Worm (Caenorhabditis elegans) whole organism, young adult: ENCODE results near the gene cya-2.

Experiments
- B0336.3 ChIP-seq: fragments of 200-800 bp; sonication (Bioruptor generic); IDR thresholded peaks from 2 replicates; pipeline ENCODE4 v1.3.6; 2022; ENCODE audit warnings: missing genetic modification characterization, missing compliant biosample characterization
- C06A6.2 ChIP-seq: fragments of 200-800 bp; sonication (Bioruptor generic); conservative IDR thresholded peaks from 2 replicates; pipeline ENCODE4 v1.3.6; 2022; ENCODE audit warnings: missing genetic modification characterization, missing compliant biosample characterization
- D2030.7 ChIP-seq: fragments of 200-800 bp; sonication (Bioruptor generic); IDR thresholded peaks from 2 replicates; pipeline ENCODE4 v1.3.6; 2022; ENCODE audit warnings: missing genetic modification reagents, missing genetic modification characterization, missing compliant biosample characterization
- F22D6.2 ChIP-seq: sonication (generic microtip); optimal IDR thresholded peaks from 2 replicates; lab custom pipeline; 2016; ENCODE audit warnings: mild to moderate bottlenecking, missing genetic modification characterization, missing compliant biosample characterization
- Y56A3A.18 ChIP-seq: fragments of 200-800 bp; sonication (Bioruptor generic); IDR thresholded peaks from 2 replicates; pipeline ENCODE4 v1.3.6; 2022; ENCODE audit warnings: missing genetic modification reagents, missing genetic modification characterization, missing compliant biosample characterization
- Y95B8A.8 ChIP-seq: fragments of 200-800 bp; sonication (Bioruptor generic); IDR thresholded peaks from 2 replicates; pipeline ENCODE4 v1.3.6; 2022; ENCODE audit warnings: missing genetic modification reagents, missing genetic modification characterization, missing compliant biosample characterization
- ZK185.1 ChIP-seq: sonication (generic microtip); optimal IDR thresholded peaks from 2 replicates; lab custom pipeline; 2016; ENCODE audit warnings: mild to moderate bottlenecking, missing genetic modification characterization, missing compliant biosample characterization; ENCODE audit not compliant: poor library complexity, severe bottlenecking
- aptf-2 ChIP-seq: fragments of 200-800 bp; sonication (Bioruptor generic); conservative IDR thresholded peaks from 2 replicates; pipeline ENCODE4 v1.3.6; 2022; ENCODE audit warnings: missing genetic modification reagents, missing genetic modification characterization, missing compliant biosample characterization
- atf-7 ChIP-seq: sonication (generic microtip); optimal IDR thresholded peaks from 2 replicates; lab custom pipeline; 2017; ENCODE audit warnings: mild to moderate bottlenecking, missing genetic modification characterization, missing compliant biosample characterization
- athp-1 ChIP-seq: sonication (generic microtip); optimal IDR thresholded peaks from 2 replicates; lab custom pipeline; 2017; ENCODE audit warnings: mild to moderate bottlenecking, missing genetic modification characterization, missing compliant biosample characterization
- attf-5 ChIP-seq: fragments of 200-800 bp; sonication (Bioruptor generic); optimal IDR thresholded peaks from 2 replicates; lab custom pipeline; 2018; ENCODE audit warnings: mild to moderate bottlenecking, missing genetic modification characterization, missing compliant biosample characterization
- ceh-100 ChIP-seq: fragments of 200-800 bp; sonication (Bioruptor generic); IDR thresholded peaks from 2 replicates; pipeline ENCODE4 v1.3.6; 2022; ENCODE audit warnings: missing genetic modification reagents, missing genetic modification characterization, missing compliant biosample characterization
- dpff-1 ChIP-seq: sonication (generic microtip); optimal IDR thresholded peaks from 2 replicates; lab custom pipeline; 2017; ENCODE audit warnings: mild to moderate bottlenecking, missing genetic modification characterization, missing compliant biosample characterization
- efl-1 ChIP-seq: fragments of 150-350 bp; optimal IDR thresholded peaks from 2 replicates; lab custom pipeline; 2014; ENCODE audit warnings: missing biosample characterization, missing genetic modification reagents, missing genetic modification characterization
- ekl-4 ChIP-seq: fragments of 200-800 bp; sonication (Bioruptor generic); IDR thresholded peaks from 2 replicates; pipeline ENCODE4 v1.3.6; 2022; ENCODE audit warnings: missing genetic modification reagents, missing genetic modification characterization, missing compliant biosample characterization
- him-1 ChIP-seq: sonication (generic microtip); optimal IDR thresholded peaks from 2 replicates; lab custom pipeline; 2016; ENCODE audit warnings: missing genotype, missing genetic modification reagents, missing genetic modification characterization, missing compliant biosample characterization
- lin-26 ChIP-seq: fragments of 200-800 bp; sonication (Bioruptor generic); IDR thresholded peaks from 2 replicates; pipeline ENCODE4 v1.3.6; 2022; ENCODE audit warnings: missing genetic modification reagents, missing genetic modification characterization, missing compliant biosample characterization
- lir-1 ChIP-seq: fragments of 200-800 bp; sonication (Bioruptor generic); conservative IDR thresholded peaks from 2 replicates; pipeline ENCODE4 v1.3.6; 2022; ENCODE audit warnings: missing genetic modification reagents, missing genetic modification characterization, missing compliant biosample characterization
- lsl-1 ChIP-seq: fragments of 200-800 bp; sonication (Bioruptor generic); optimal IDR thresholded peaks from 2 replicates; lab custom pipeline; 2018; ENCODE audit warnings: mild to moderate bottlenecking, missing genetic modification characterization, moderate library complexity, missing compliant biosample characterization
- madf-6 ChIP-seq: fragments of 200-800 bp; sonication (Bioruptor generic); IDR thresholded peaks from 2 replicates; pipeline ENCODE4 v1.3.6; 2022; ENCODE audit warnings: missing genetic modification reagents, missing genetic modification characterization, missing compliant biosample characterization
- madf-8 ChIP-seq: fragments of 200-800 bp; sonication (Bioruptor generic); conservative IDR thresholded peaks from 2 replicates; pipeline ENCODE4 v1.3.6; 2022; ENCODE audit warnings: missing genetic modification reagents, missing genetic modification characterization, missing compliant biosample characterization
- mcd-1 ChIP-seq: fragments of 200-800 bp; sonication (Bioruptor generic); IDR thresholded peaks from 2 replicates; pipeline ENCODE4 v1.3.6; 2022; ENCODE audit warnings: missing genetic modification reagents, missing genetic modification characterization, missing compliant biosample characterization
- nhr-179 ChIP-seq: sonication (generic microtip); optimal IDR thresholded peaks from 2 replicates; lab custom pipeline; 2016; ENCODE audit warnings: mild to moderate bottlenecking, missing genetic modification characterization, missing compliant biosample characterization
- nhr-90 ChIP-seq: sonication (generic microtip); optimal IDR thresholded peaks from 2 replicates; lab custom pipeline; 2016; ENCODE audit warnings: missing genotype, mild to moderate bottlenecking, missing genetic modification characterization, missing compliant biosample characterization
- repo-1 ChIP-seq: sonication (generic microtip); optimal IDR thresholded peaks from 2 replicates; lab custom pipeline; 2017; ENCODE audit warnings: mild to moderate bottlenecking, missing genetic modification characterization, missing compliant biosample characterization
- rpc-1 ChIP-seq, 2 experiments: fragments of 150-350 bp in 1 of 2; sonication (generic microtip) in 1 of 2; optimal IDR thresholded peaks; 2 replicates each; lab custom pipeline; 2014 to 2018; ENCODE audit warnings: missing biosample characterization in 1 of 2, missing genetic modification characterization in 1 of 2, missing genetic modification reagents in 1 of 2, missing genotype in 1 of 2
- snpc-1.1 ChIP-seq: sonication (generic microtip); optimal IDR thresholded peaks from 2 replicates; lab custom pipeline; 2017; ENCODE audit warnings: missing genetic modification characterization, mild to moderate bottlenecking, missing compliant biosample characterization, antibody characterized with exemption, moderate library complexity, missing genotype, missing genetic modification reagents; ENCODE audit not compliant: insufficient read depth
- sptf-2 ChIP-seq: fragments of 200-800 bp; sonication (Bioruptor generic); optimal IDR thresholded peaks from 2 replicates; lab custom pipeline; 2018; ENCODE audit warnings: mild to moderate bottlenecking, missing genetic modification characterization, missing compliant biosample characterization
- ztf-18 ChIP-seq: sonication (generic microtip); optimal IDR thresholded peaks from 2 replicates; lab custom pipeline; 2016; ENCODE audit warnings: missing genotype, mild to moderate bottlenecking, missing genetic modification characterization, missing compliant biosample characterization
- ztf-22 ChIP-seq: fragments of 200-800 bp; sonication (Bioruptor generic); optimal IDR thresholded peaks from 2 replicates; lab custom pipeline; 2018; ENCODE audit warnings: mild to moderate bottlenecking, missing genetic modification characterization, moderate library complexity, missing compliant biosample characterization
- ztf-6 ChIP-seq: fragments of 200-800 bp; sonication (Bioruptor generic); IDR thresholded peaks from 2 replicates; pipeline ENCODE4 v1.3.6; 2022; ENCODE audit warnings: missing genetic modification reagents, missing genetic modification characterization, missing compliant biosample characterization

Gene cya-2

ce11 chrII:2033286-2033685, 9.9 kb upstream of the cya-2 start, which contains the start of gene F59H6.14:
Gene F59H6.14, plus strand, starts transcription at chrII:2033586.
- TF ChIP-seq madf-8 (GFP tag; lab: Robert Waterston, UW) (no peak), lsl-1 (peak; percentile 18)

ce11 chrII:2032282-2032681, 8.9 kb upstream of the cya-2 start, which contains the start of gene btb-4:
Gene btb-4, plus strand, starts transcription at chrII:2032316.
- TF ChIP-seq mcd-1 (GFP tag; lab: Robert Waterston, UW) (peak; percentile 57), madf-6 (GFP tag; lab: Robert Waterston, UW) (0 out of 2 replicates have a peak, but pooled peaks have one; percentile 1), efl-1 (GFP tag; lab: Kevin White, UChicago) (peak; percentile 48)

ce11 chrII:2031852-2032251, 8.4 kb upstream of the cya-2 start, which contains the start of gene bath-5:
Gene bath-5, minus strand, starts transcription at chrII:2031952.
- TF ChIP-seq madf-6 (GFP tag; lab: Robert Waterston, UW): peak; percentile 42; the same call in 1 of the 2 replicates
- no peak for TF ChIP-seq rpc-1 (optimal IDR thresholded peaks at IDR 0.05; lab: Kevin White, UChicago)
- TF ChIP-seq rpc-1 (tag; optimal IDR thresholded peaks at IDR 0.05; lab: Kevin White, UChicago): no peak
- peak; percentile 40; the same call in 1 of the 2 replicates for TF ChIP-seq D2030.7
- TF ChIP-seq lsl-1: peak; percentile 82

ce11 chrII:2030367-2030766, 7.0 kb upstream of the cya-2 start, which contains the start of gene bath-3:
Gene bath-3, minus strand, starts transcription at chrII:2030467.
- TF ChIP-seq him-1 (no peak), madf-8 (GFP tag; lab: Robert Waterston, UW) (no peak), nhr-179 (tag; lab: Kevin White, UChicago) (no peak), D2030.7 (no peak), athp-1 (tag; lab: Kevin White, UChicago) (peak; percentile 15), lsl-1 (peak; percentile 57), Y95B8A.8 (GFP tag; lab: Robert Waterston, UW) (no peak), ekl-4 (GFP tag; lab: Robert Waterston, UW) (no peak), lin-26 (GFP tag; lab: Robert Waterston, UW) (no peak)

ce11 chrII:2028712-2029111, 5.3 kb upstream of the cya-2 start, which contains the start of gene bath-1:
Gene bath-1, minus strand, starts transcription at chrII:2028812.
- TF ChIP-seq lsl-1 (peak; percentile 39), repo-1 (no peak)

ce11 chrII:2026525-2026924, 3.1 kb upstream of the cya-2 start, which contains the start of gene bath-21:
Gene bath-21, minus strand, starts transcription at chrII:2026625.
- no peak for TF ChIP-seq snpc-1.1 (tag; lab: Kevin White, UChicago)
- TF ChIP-seq ZK185.1 (tag; lab: Kevin White, UChicago): no peak
- no peak for TF ChIP-seq Y56A3A.18 (GFP tag; lab: Robert Waterston, UW)
- TF ChIP-seq dpff-1 (tag; lab: Kevin White, UChicago): no peak
- TF ChIP-seq ztf-6 (GFP tag; lab: Robert Waterston, UW): no peak
- no peak for TF ChIP-seq atf-7 (tag; lab: Kevin White, UChicago)
- TF ChIP-seq nhr-90 (tag; lab: Kevin White, UChicago): no peak
- no peak for TF ChIP-seq ceh-100 (GFP tag; lab: Robert Waterston, UW)
- no peak for TF ChIP-seq F22D6.2 (tag; lab: Kevin White, UChicago)
- no peak for TF ChIP-seq sptf-2
- no peak for TF ChIP-seq attf-5
- TF ChIP-seq B0336.3: no peak
- TF ChIP-seq ztf-22 (GFP tag; lab: Kevin White, UChicago): no peak
- TF ChIP-seq ztf-18 (tag; lab: Kevin White, UChicago): no peak
- no peak for TF ChIP-seq lir-1 (GFP tag; lab: Robert Waterston, UW)
- no peak for TF ChIP-seq aptf-2 (GFP tag; lab: Robert Waterston, UW)
- no peak for TF ChIP-seq C06A6.2 (GFP tag; lab: Robert Waterston, UW)
